Fruit fly (Drosophila melanogaster) whole organism, pupa: ENCODE results near the gene CG5986.

Source experiments
- CG10348 ChIP-seq: fragments of 200-800 bp; sonication (Bioruptor generic); IDR thresholded peaks from 2 replicates; pipeline ENCODE4 v1.3.6; 2022; ENCODE audit warnings: missing biosample characterization, missing genetic modification characterization
- CG15710 ChIP-seq: fragments of 200-800 bp; sonication (Bioruptor generic); optimal IDR thresholded peaks from 2 replicates; lab custom pipeline; 2018; ENCODE audit warnings: missing biosample characterization, mild to moderate bottlenecking, missing genetic modification characterization, moderate library complexity
- CG17806 ChIP-seq: fragments of 200-800 bp; sonication (Bioruptor generic); optimal IDR thresholded peaks from 2 replicates; lab custom pipeline; 2018; ENCODE audit warnings: missing biosample characterization, mild to moderate bottlenecking, missing genetic modification characterization, moderate library complexity
- CG34367 ChIP-seq: fragments of 200-800 bp; sonication (Bioruptor generic); optimal IDR thresholded peaks from 2 replicates; lab custom pipeline; 2018; ENCODE audit warnings: missing biosample characterization, mild to moderate bottlenecking, missing genetic modification characterization
- CG8159 ChIP-seq: fragments of 200-800 bp; sonication (Bioruptor generic); optimal IDR thresholded peaks from 3 replicates; lab custom pipeline; 2018; ENCODE audit warnings: missing biosample characterization, mild to moderate bottlenecking, missing genetic modification characterization, moderate library complexity
- CG8301 ChIP-seq: fragments of 200-800 bp; sonication (Bioruptor generic); optimal IDR thresholded peaks from 2 replicates; lab custom pipeline; 2018; ENCODE audit warnings: missing biosample characterization, mild to moderate bottlenecking, missing genetic modification characterization
- D1 ChIP-seq: fragments of 200-800 bp; sonication (Bioruptor generic); optimal IDR thresholded peaks from 2 replicates; lab custom pipeline; 2018; ENCODE audit warnings: missing biosample characterization, mild to moderate bottlenecking, missing genetic modification characterization, moderate library complexity
- Ets98B ChIP-seq: fragments of 200-800 bp; sonication (Bioruptor generic); IDR thresholded peaks from 2 replicates; pipeline ENCODE4 v1.3.6; 2022; ENCODE audit warnings: missing biosample characterization, missing genetic modification characterization
- Pif1A ChIP-seq: fragments of 200-800 bp; sonication (Bioruptor generic); optimal IDR thresholded peaks from 3 replicates; lab custom pipeline; 2016; ENCODE audit warnings: missing biosample characterization, missing genetic modification characterization
- fd96Ca ChIP-seq: fragments of 200-800 bp; sonication (Bioruptor generic); IDR thresholded peaks from 3 replicates; pipeline ENCODE4 v1.3.6; 2022; ENCODE audit warnings: missing biosample characterization, missing genetic modification characterization
- rn ChIP-seq: fragments of 200-800 bp; sonication (Bioruptor generic); IDR thresholded peaks from 2 replicates; pipeline ENCODE4 v1.3.6; 2022; ENCODE audit warnings: missing biosample characterization, missing genetic modification characterization

DNA sequence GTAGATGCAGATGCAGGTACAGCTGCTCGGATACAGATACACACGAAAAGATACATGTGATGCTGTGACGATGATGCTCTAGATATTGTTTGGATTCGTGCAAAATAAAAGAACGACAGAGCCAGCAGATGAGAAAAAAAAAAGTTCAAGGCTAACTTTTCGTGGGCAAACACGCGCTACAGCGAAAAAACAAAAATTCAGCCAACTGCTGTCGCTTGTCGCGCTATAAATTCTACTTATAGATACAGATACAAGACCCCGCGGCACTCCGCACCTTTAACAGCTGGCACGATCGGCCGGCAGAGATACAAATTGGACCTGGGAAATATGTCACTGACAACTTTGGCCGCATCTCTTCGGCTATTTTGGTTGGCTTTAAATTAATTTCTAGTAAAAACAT lies 21.1 kb upstream of the CG5986 start:
- no peak for TF ChIP-seq Pif1A (GFP tag; lab: Kevin White, UChicago)
- no peak for TF ChIP-seq D1 (tag; lab: Kevin White, UChicago)
- TF ChIP-seq CG17806 = no peak
- TF ChIP-seq fd96Ca = 0 out of 3 replicates have a peak, but pooled peaks have one; percentile 14
- no peak for TF ChIP-seq CG8159
- TF ChIP-seq rn (GFP tag; lab: Robert Waterston, UW) = no peak
- TF ChIP-seq Ets98B = no peak
- TF ChIP-seq CG8301 (tag; lab: Kevin White, UChicago) = no peak
- no peak for TF ChIP-seq CG10348 (GFP tag; lab: Robert Waterston, UW)
- TF ChIP-seq CG15710 (tag; lab: Kevin White, UChicago) = no peak
- no peak for TF ChIP-seq CG34367
